Worm (Caenorhabditis elegans): Measurements from ENCODE around the gene T10D4.15.
"Not testable (repeated sequence)": the region's sequence is repeated elsewhere in the genome, so short reads cannot be mapped to it uniquely, and the experiment has no call there.

The T10D4.15 gene

DNA sequence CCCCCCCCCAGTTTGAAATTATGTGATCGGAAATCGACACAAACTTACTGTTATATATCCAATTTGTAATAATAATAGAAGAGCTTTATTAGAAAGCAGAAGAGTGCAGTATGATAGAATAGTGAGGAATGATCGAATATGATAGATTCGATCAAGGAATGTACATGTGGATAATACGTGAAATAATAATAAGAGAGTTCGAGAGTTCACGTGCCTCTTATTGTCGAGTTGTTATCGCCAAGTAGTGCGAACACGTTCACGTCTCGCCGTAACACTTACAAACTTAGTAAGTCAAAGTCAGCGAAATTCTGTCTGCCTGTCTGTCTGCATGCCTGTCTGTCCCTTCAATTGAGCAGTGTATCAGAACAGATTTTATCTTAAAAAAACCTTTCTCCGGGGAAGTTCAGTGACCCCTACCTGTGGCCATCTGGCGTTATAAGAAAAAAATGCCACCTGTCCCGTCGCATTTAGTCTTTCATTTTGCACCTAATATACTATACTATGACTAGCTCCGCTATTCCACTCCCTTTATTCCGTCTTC is 37.4 kb downstream of the T10D4.15 start, which contains the start of the genes Y27F2A.6 and Y27F2A.8:
TSS of gene Y27F2A.6 (minus strand) at position 101 of the 541 bp plus-strand sequence.
TSS of gene Y27F2A.8 (plus strand) at position 491 of the 541 bp plus-strand sequence.
- not testable (repeated sequence) for TF ChIP-seq hmg-4 (GFP tag; optimal IDR thresholded peaks at IDR 0.05); scrt-1 (GFP tag; IDR thresholded peaks at IDR 0.05); aly-1 (tag; optimal IDR thresholded peaks at IDR 0.05)

DNA sequence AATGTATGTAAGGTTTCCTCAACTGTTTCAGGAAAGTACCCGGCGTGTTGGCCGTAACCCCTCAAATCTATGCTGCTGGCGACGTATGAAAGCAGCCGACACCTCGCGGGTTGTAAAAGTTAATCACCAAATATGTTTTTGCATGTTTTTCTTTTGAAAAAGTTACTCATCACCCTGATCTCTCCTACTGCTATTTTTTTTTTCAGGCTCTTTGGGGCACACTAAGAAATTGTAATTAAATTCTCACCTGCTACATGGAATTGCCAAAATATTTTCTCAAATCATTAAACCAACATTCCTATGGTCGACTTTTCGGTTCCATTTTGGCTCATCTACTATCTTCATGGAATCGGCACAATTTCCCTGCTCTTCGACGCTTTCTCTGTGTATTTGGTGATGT is 38.9 kb downstream of the T10D4.15 start, which contains the start of gene sri-78:
TSS of gene sri-78 (plus strand) at position 301 of the 400 bp plus-strand sequence.
- TF ChIP-seq aly-1 (tag; optimal IDR thresholded peaks at IDR 0.05); flt-1 (GFP tag; IDR thresholded peaks at IDR 0.05); hnd-1 (tag; optimal IDR thresholded peaks at IDR 0.05): not testable (repeated sequence)

DNA sequence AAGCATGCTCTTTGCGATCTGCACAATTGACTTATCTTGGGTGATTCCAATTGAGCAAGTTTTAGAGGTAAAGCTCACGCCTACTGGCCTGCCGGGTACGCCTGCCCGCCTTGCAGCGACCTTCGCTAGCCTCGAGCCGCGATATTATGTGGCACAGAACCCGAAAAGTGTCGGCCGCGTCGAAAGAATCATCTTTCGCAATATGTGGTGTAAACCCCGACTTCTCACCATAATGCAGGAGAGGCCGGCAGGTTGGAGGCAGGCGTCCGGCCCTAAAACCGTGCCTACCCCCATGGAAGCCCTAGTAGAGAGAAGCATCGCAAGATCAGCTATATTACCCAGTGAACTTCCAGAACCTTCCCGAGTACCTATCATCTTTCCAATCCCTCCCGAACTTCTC is 39.9 kb downstream of the T10D4.15 start:
- TF ChIP-seq hmg-4 (GFP tag; optimal IDR thresholded peaks at IDR 0.05) (no peak), tra-4 (tag; optimal IDR thresholded peaks at IDR 0.05) (no peak), ama-1 (optimal IDR thresholded peaks at IDR 0.05) (no peak), tbx-37 (GFP tag; conservative IDR thresholded peaks at IDR 0.05) (no peak), hnd-1 (tag; optimal IDR thresholded peaks at IDR 0.05) (no peak)

DNA sequence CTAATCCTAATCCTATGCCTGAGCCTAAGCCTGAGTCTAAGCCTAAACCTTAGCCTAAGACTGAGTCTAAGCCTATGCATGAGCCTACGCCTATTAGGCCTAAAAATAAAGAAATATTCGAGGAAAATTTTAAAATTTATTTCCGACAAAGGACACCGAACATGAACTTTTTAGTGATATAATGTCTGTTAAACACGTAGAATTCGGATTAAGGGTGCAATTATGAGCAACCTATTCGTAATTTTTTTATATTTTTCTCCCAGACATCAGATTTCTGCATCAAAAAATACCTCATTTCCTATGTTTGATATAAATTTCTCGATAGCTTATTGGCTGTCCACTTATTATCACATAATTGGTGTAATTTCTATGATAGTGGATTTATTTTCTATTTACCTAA is 43.1 kb downstream of the T10D4.15 start, which contains the start of gene Y27F2A.11:
TSS of gene Y27F2A.11 (plus strand) at position 301 of the 400 bp plus-strand sequence.
- not testable (repeated sequence) for TF ChIP-seq hmbx-1 (tag; optimal IDR thresholded peaks at IDR 0.05); B0310.2 (tag; optimal IDR thresholded peaks at IDR 0.05); pes-1 (GFP tag; IDR thresholded peaks at IDR 0.05)

DNA sequence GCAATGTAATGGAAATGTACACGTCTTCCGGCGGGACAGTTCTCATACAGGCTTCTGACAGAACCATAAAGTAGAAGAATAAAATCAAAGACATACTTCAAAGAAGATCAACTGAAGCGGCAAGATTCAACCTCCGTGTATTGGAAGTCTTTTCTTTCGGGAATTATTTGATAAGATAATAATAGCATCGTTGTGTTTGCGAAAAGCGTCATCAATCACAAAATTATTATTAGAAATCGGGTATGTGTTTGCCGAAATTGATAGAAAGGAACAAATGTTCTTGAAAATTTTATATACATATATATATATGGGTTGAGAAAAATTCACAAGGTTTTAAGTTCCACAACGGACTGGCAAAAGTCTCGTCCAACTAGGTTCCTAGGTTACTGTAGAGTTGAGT is 45.6 kb downstream of the T10D4.15 start, which contains the start of gene Y27F2A.9:
TSS of gene Y27F2A.9 (minus strand) at position 101 of the 400 bp plus-strand sequence.
- TF ChIP-seq hmbx-1, tra-4, ceh-36 (tag; optimal IDR thresholded peaks at IDR 0.05): not testable (repeated sequence)

DNA sequence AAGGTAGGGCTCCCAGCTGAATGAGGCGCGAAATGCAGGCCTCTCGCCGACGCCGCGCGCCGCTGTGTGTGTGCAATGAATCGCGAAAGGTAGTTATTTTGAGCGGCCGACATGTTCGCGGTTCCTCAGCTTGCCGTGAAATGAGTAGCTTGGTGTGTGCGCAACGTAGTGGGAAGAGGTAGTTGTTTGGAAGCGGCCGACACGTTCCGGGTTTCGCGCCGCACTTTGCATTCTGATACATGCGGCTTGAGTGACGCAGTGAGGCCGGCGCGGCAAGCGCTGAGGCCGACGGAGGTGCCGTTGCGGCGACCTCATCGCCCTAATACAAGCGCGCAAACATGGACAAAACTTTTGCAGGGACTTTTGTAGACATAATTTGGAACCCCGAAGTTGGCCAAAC is 49.8 kb downstream of the T10D4.15 start:
- TF ChIP-seq tbx-11 (GFP tag; IDR thresholded peaks at IDR 0.05) (no peak), F13C5.2 (tag; optimal IDR thresholded peaks at IDR 0.05) (no peak), tra-4 (tag; optimal IDR thresholded peaks at IDR 0.05) (no peak), ama-1 (optimal IDR thresholded peaks at IDR 0.05) (no peak), tbx-37 (GFP tag; conservative IDR thresholded peaks at IDR 0.05) (no peak), sea-1 (GFP tag; conservative IDR thresholded peaks at IDR 0.05) (no peak), hnd-1 (tag; optimal IDR thresholded peaks at IDR 0.05) (no peak), B0310.2 (tag; optimal IDR thresholded peaks at IDR 0.05) (no peak)

DNA sequence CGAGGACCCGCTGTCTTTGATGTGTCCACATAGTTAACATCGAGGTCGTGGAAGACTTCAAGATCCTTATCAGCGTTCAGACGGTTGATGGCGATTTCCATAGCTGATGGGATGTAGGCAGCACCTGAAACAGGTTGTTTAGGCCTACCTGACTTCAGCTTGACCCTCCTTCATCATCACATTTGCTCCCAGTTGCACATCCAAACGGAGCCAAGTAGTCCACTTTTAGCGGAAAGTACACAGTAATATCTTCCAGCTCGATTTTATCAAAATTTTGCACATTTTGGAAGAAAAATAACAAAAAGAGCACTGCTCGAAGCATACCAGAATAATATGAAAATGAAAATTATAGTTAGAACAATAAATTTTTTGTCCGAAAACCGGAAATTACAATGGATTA is 51.0 kb downstream of the T10D4.15 start, which contains the start of gene gcy-15:
TSS of gene gcy-15 (minus strand) at position 101 of the 400 bp plus-strand sequence.
- TF ChIP-seq aly-1 (tag; optimal IDR thresholded peaks at IDR 0.05) (no peak), tra-4 (tag; optimal IDR thresholded peaks at IDR 0.05) (no peak), B0310.2 (tag; optimal IDR thresholded peaks at IDR 0.05) (no peak), pes-1 (GFP tag; IDR thresholded peaks at IDR 0.05) (no peak), scrt-1 (GFP tag; IDR thresholded peaks at IDR 0.05) (no peak), hnd-1 (tag; optimal IDR thresholded peaks at IDR 0.05) (no peak), tbx-11 (GFP tag; IDR thresholded peaks at IDR 0.05) (no peak), ets-7 (tag; optimal IDR thresholded peaks at IDR 0.05) (no peak), sea-1 (GFP tag; conservative IDR thresholded peaks at IDR 0.05) (no peak), F13C5.2 (tag; optimal IDR thresholded peaks at IDR 0.05) (no peak), ceh-36 (tag; optimal IDR thresholded peaks at IDR 0.05) (no peak), ama-1 (optimal IDR thresholded peaks at IDR 0.05) (no peak), flt-1 (GFP tag; IDR thresholded peaks at IDR 0.05) (no peak), hmbx-1 (tag; optimal IDR thresholded peaks at IDR 0.05) (no peak), ceh-13 (GFP tag; optimal IDR thresholded peaks at IDR 0.05) (no peak), tbx-37 (GFP tag; conservative IDR thresholded peaks at IDR 0.05) (no peak), hmg-4 (GFP tag; optimal IDR thresholded peaks at IDR 0.05) (no peak)

Data from whole organism, early embryonic.